Fruit fly (Drosophila melanogaster): Measurements from ENCODE around the gene Atet.

The Atet gene

DNA sequence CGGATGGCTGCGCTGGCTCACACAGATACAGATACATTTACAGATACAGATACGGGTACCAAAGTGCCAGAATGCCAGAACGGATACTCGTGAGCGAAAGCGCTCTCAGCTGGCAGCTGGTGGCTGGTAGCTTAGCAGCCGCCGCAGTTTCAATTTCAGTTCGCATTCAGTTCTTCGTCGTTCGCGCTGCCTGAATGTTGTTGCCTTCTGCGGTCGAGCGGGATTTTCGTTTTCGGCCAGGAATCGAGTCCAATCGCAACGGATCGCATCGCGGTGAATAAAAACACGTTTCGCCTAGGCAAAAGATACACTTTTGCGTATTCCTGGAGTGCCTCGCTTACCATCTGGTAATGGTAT lies at the start of gene Atet:
Atet (plus strand) TSS at position 156 of the 357 bp plus-strand sequence.
- TF ChIP-seq Mrtf (GFP tag; IDR thresholded peaks at IDR 0.05) (no peak), HLH4C (GFP tag; IDR thresholded peaks at IDR 0.05; ENCODE audit: partially characterized antibody) (0 out of 3 replicates have a peak, but pooled peaks have one; percentile 46), kah (GFP tag; optimal IDR thresholded peaks at IDR 0.05) (peak; percentile 11), gro (GFP tag; optimal IDR thresholded peaks at IDR 0.05) (peak; percentile 30), fd96Cb (tag; optimal IDR thresholded peaks at IDR 0.05) (no peak), hkb (optimal IDR thresholded peaks at IDR 0.05) (no peak), hkb (GFP tag; IDR thresholded peaks at IDR 0.05) (peak; percentile 18; the same call in 1 of the 2 replicates), grn (GFP tag; optimal IDR thresholded peaks at IDR 0.05) (peak; percentile 6), CG4360 (GFP tag; IDR thresholded peaks at IDR 0.05) (peak; percentile 58; the same call in 1 of the 2 replicates), CG4854 (GFP tag; optimal IDR thresholded peaks at IDR 0.05) (no peak), Lhr (GFP tag; optimal IDR thresholded peaks at IDR 0.05) (no peak), CG4282 (GFP tag; optimal IDR thresholded peaks at IDR 0.05) (peak; percentile 29), CG34422 (GFP tag; IDR thresholded peaks at IDR 0.05) (peak; percentile 27; the same call in 1 of the 3 replicates), aop (GFP tag; IDR thresholded peaks at IDR 0.05) (peak; percentile 64; the same call in 1 of the 2 replicates), pum (GFP tag; optimal IDR thresholded peaks at IDR 0.05) (no peak), abd-A (tag; optimal IDR thresholded peaks at IDR 0.05) (no peak), CG2712 (tag; optimal IDR thresholded peaks at IDR 0.05) (no peak), Ets97D (GFP tag; optimal IDR thresholded peaks at IDR 0.05) (no peak), HLHmδ (GFP tag; optimal IDR thresholded peaks at IDR 0.05) (peak; percentile 35), CG17328 (GFP tag; IDR thresholded peaks at IDR 0.05) (peak; percentile 10; the same call in 1 of the 2 replicates), D19A (tag; optimal IDR thresholded peaks at IDR 0.05) (no peak), Scr (GFP tag; IDR thresholded peaks at IDR 0.05; ENCODE audit: partially characterized antibody) (peak; percentile 19; the same call in 1 of the 2 replicates), Jarid2 (GFP tag; optimal IDR thresholded peaks at IDR 0.05) (peak; percentile 96), amos (GFP tag; IDR thresholded peaks at IDR 0.05; ENCODE audit: partially characterized antibody) (peak; percentile 55; the same call in 1 of the 2 replicates), Antp (GFP tag; optimal IDR thresholded peaks at IDR 0.05) (no peak), caup (GFP tag; optimal IDR thresholded peaks at IDR 0.05; ENCODE audit: severe bottlenecking) (peak; percentile 40), CG13287 (GFP tag; IDR thresholded peaks at IDR 0.05; ENCODE audit: partially characterized antibody) (peak; percentile 46), CG42726 (GFP tag; IDR thresholded peaks at IDR 0.05; ENCODE audit: partially characterized antibody) (peak; percentile 77), sr (GFP tag; IDR thresholded peaks at IDR 0.05) (peak; percentile 56; the same call in 1 of the 3 replicates), chm (GFP tag; IDR thresholded peaks at IDR 0.05) (peak; percentile 70), so (GFP tag; IDR thresholded peaks at IDR 0.05) (peak; percentile 59; the same call in 2 of the 3 replicates), sob (GFP tag; IDR thresholded peaks at IDR 0.05) (peak; percentile 44; the same call in 1 of the 2 replicates), gsb (GFP tag; IDR thresholded peaks at IDR 0.05) (peak; percentile 41; the same call in 1 of the 2 replicates), Opbp (GFP tag; IDR thresholded peaks at IDR 0.05; ENCODE audit: partially characterized antibody) (peak; percentile 24; the same call in 1 of the 3 replicates), Med (GFP tag) (peak; percentile 82), CG2889 (GFP tag; IDR thresholded peaks at IDR 0.05) (0 out of 3 replicates have a peak, but pooled peaks have one; percentile 1), lola (GFP tag; optimal IDR thresholded peaks at IDR 0.05) (peak in 1 of 3 experiments; percentile 35), NFAT (GFP tag; IDR thresholded peaks at IDR 0.05) (peak; percentile 46; the same call in 1 of the 2 replicates), lov (optimal IDR thresholded peaks at IDR 0.05) (no peak), lov (GFP tag; IDR thresholded peaks at IDR 0.05) (peak; percentile 70; the same call in 1 of the 3 replicates), Atf6 (GFP tag; IDR thresholded peaks at IDR 0.05) (peak; percentile 43; the same call in 1 of the 2 replicates), CG32767 (GFP tag; IDR thresholded peaks at IDR 0.05) (peak; percentile 23; the same call in 1 of the 2 replicates), vvl (GFP tag; IDR thresholded peaks at IDR 0.05) (peak; percentile 34; the same call in 1 of the 2 replicates), ci (GFP tag; IDR thresholded peaks at IDR 0.05) (peak; percentile 85), ems (GFP tag; optimal IDR thresholded peaks at IDR 0.05) (no peak), CG11504 (tag; optimal IDR thresholded peaks at IDR 0.05) (no peak), CG12769 (tag; optimal IDR thresholded peaks at IDR 0.05) (peak; percentile 89), Dref (GFP tag; IDR thresholded peaks at IDR 0.05) (0 out of 2 replicates have a peak, but pooled peaks have one; percentile 26), Bgb (GFP tag; IDR thresholded peaks at IDR 0.05; ENCODE audit: partially characterized antibody) (peak; percentile 71)

Data from whole organism, embryonic.